Fruit fly (Drosophila melanogaster) whole organism, embryonic: ENCODE measurements around the gene 14-3-3epsilon.

Experiments used
- CG10147 ChIP-seq: fragments of 200-800 bp; sonication (Bioruptor generic); optimal IDR thresholded peaks from 2 replicates; lab custom pipeline; 2019; ENCODE audit warnings: missing biosample characterization, mild to moderate bottlenecking, missing genetic modification characterization, moderate library complexity
- CG11085 ChIP-seq: fragments of 200-800 bp; sonication (Bioruptor generic); IDR thresholded peaks from 2 replicates; pipeline ENCODE4 v1.3.6; 2022; ENCODE audit warnings: missing biosample characterization, missing genetic modification characterization
- CG1792 ChIP-seq: fragments of 200-800 bp; sonication (Bioruptor generic); optimal IDR thresholded peaks from 2 replicates; lab custom pipeline; 2016; ENCODE audit warnings: missing biosample characterization, missing genetic modification characterization
- CG18599 ChIP-seq: fragments of 200-800 bp; sonication (Bioruptor generic); optimal IDR thresholded peaks from 3 replicates; lab custom pipeline; 2017; ENCODE audit warnings: missing biosample characterization, missing genetic modification characterization, mild to moderate bottlenecking, moderate library complexity, missing genetic modification reagents
- CG30020 ChIP-seq: fragments of 200-800 bp; optimal IDR thresholded peaks from 2 replicates; lab custom pipeline; 2019; ENCODE audit warnings: missing biosample characterization, mild to moderate bottlenecking, missing genetic modification characterization, moderate library complexity
- CG31365 ChIP-seq: fragments of 200-800 bp; sonication (Bioruptor generic); optimal IDR thresholded peaks from 2 replicates; lab custom pipeline; 2018; ENCODE audit warnings: missing biosample characterization, mild to moderate bottlenecking, missing genetic modification characterization
- CG33557 ChIP-seq: fragments of 200-800 bp; sonication (Bioruptor generic); optimal IDR thresholded peaks from 2 replicates; lab custom pipeline; 2019; ENCODE audit warnings: missing biosample characterization, mild to moderate bottlenecking, missing genetic modification characterization, moderate library complexity
- CG3847 ChIP-seq: fragments of 200-800 bp; sonication (Bioruptor generic); IDR thresholded peaks from 2 replicates; pipeline ENCODE4 v1.3.6; 2022; ENCODE audit warnings: missing biosample characterization, missing genetic modification characterization
- CG4404 ChIP-seq: fragments of 200-800 bp; sonication (Bioruptor generic); IDR thresholded peaks from 2 replicates; pipeline ENCODE4 v1.3.6; 2022; ENCODE audit warnings: missing biosample characterization, missing genetic modification characterization
- CG4820 ChIP-seq: fragments of 200-800 bp; sonication (Bioruptor generic); optimal IDR thresholded peaks from 3 replicates; lab custom pipeline; 2016; ENCODE audit warnings: missing biosample characterization, missing genetic modification characterization
- CG6791 ChIP-seq: fragments of 200-800 bp; sonication (Bioruptor generic); IDR thresholded peaks from 3 replicates; pipeline ENCODE4 v1.3.6; 2022; ENCODE audit warnings: missing biosample characterization, missing genetic modification characterization; ENCODE audit not compliant: partially characterized antibody
- CG7556 ChIP-seq: fragments of 200-800 bp; sonication (Bioruptor generic); optimal IDR thresholded peaks from 2 replicates; lab custom pipeline; 2017; ENCODE audit warnings: missing biosample characterization, mild to moderate bottlenecking, missing genetic modification characterization
- CG9609 ChIP-seq: fragments of 200-800 bp; sonication (Bioruptor generic); optimal IDR thresholded peaks from 3 replicates; lab custom pipeline; 2016; ENCODE audit warnings: missing biosample characterization, missing genetic modification characterization
- CG9817 ChIP-seq: fragments of 200-800 bp; sonication (Bioruptor generic); optimal IDR thresholded peaks from 2 replicates; lab custom pipeline; 2018; ENCODE audit warnings: missing biosample characterization, mild to moderate bottlenecking, missing genetic modification characterization, moderate library complexity
- Dp ChIP-seq: fragments of 200-800 bp; sonication (Bioruptor generic); optimal IDR thresholded peaks from 2 replicates; lab custom pipeline; 2018; ENCODE audit warnings: missing biosample characterization, mild to moderate bottlenecking, missing genetic modification characterization, moderate library complexity
- E2f1 ChIP-seq: fragments of 200-800 bp; sonication (Bioruptor generic); IDR thresholded peaks from 2 replicates; pipeline ENCODE4 v1.3.6; 2022; ENCODE audit warnings: missing biosample characterization, missing genetic modification characterization
- E2f2 ChIP-seq: fragments of 200-800 bp; sonication (Bioruptor generic); IDR thresholded peaks from 2 replicates; pipeline ENCODE4 v1.3.6; 2022; ENCODE audit warnings: missing biosample characterization, missing genetic modification characterization
- ERR ChIP-seq: fragments of 200-800 bp; sonication (Bioruptor generic); optimal IDR thresholded peaks from 2 replicates; lab custom pipeline; 2016; ENCODE audit warnings: missing biosample characterization, missing genetic modification characterization
- Fer2 ChIP-seq: fragments of 200-800 bp; sonication (Bioruptor generic); optimal IDR thresholded peaks from 2 replicates; lab custom pipeline; 2018; ENCODE audit warnings: missing biosample characterization, mild to moderate bottlenecking, missing genetic modification characterization, moderate library complexity
- H2.0 ChIP-seq: fragments of 200-800 bp; sonication (Bioruptor generic); IDR thresholded peaks from 2 replicates; pipeline ENCODE4 v1.3.6; 2022; ENCODE audit warnings: missing biosample characterization, missing genetic modification characterization
- Hand ChIP-seq: fragments of 200-800 bp; sonication (Bioruptor generic); optimal IDR thresholded peaks from 2 replicates; lab custom pipeline; 2017; ENCODE audit warnings: mild to moderate bottlenecking, missing biosample characterization, missing genetic modification reagents, missing genetic modification characterization
- Jarid2 ChIP-seq: fragments of 200-800 bp; sonication (Bioruptor generic); optimal IDR thresholded peaks from 3 replicates; lab custom pipeline; 2017; ENCODE audit warnings: mild to moderate bottlenecking, missing biosample characterization, missing genetic modification reagents, missing genetic modification characterization
- Pdp1 ChIP-seq, 2 experiments: fragments of 200-800 bp; sonication (Bioruptor generic); optimal IDR thresholded peaks; 3 replicates each; lab custom pipeline; 2016; ENCODE audit warnings: missing biosample characterization in 2 of 2, missing genetic modification characterization in 2 of 2, mild to moderate bottlenecking in 1 of 2, moderate library complexity in 1 of 2
- Sry-δ ChIP-seq: fragments of 200-800 bp; sonication (Bioruptor generic); optimal IDR thresholded peaks from 2 replicates; lab custom pipeline; 2016; ENCODE audit warnings: missing biosample characterization, missing genetic modification characterization
- Ssrp ChIP-seq: fragments of 200-800 bp; sonication (Bioruptor generic); optimal IDR thresholded peaks from 2 replicates; lab custom pipeline; 2018; ENCODE audit warnings: missing biosample characterization, mild to moderate bottlenecking, missing genetic modification characterization, moderate library complexity
- Tbp ChIP-seq: fragments of >200 bp; optimal IDR thresholded peaks from 2 replicates; lab custom pipeline; 2018; ENCODE audit warnings: missing biosample characterization, missing genetic modification characterization
- chinmo ChIP-seq: fragments of 200-800 bp; sonication (Bioruptor generic); IDR thresholded peaks from 4 replicates; pipeline ENCODE4 v1.3.6; 2022; ENCODE audit warnings: missing biosample characterization, missing genetic modification characterization; ENCODE audit not compliant: partially characterized antibody
- danr ChIP-seq: fragments of 200-800 bp; sonication (Bioruptor generic); IDR thresholded peaks from 2 replicates; pipeline ENCODE4 v1.3.6; 2022; ENCODE audit warnings: missing biosample characterization, missing genetic modification characterization
- eyg ChIP-seq: fragments of 200-800 bp; sonication (Bioruptor generic); optimal IDR thresholded peaks from 3 replicates; lab custom pipeline; 2016; ENCODE audit warnings: missing biosample characterization, missing genetic modification characterization
- fd96Cb ChIP-seq: fragments of 200-800 bp; sonication (Bioruptor generic); optimal IDR thresholded peaks from 2 replicates; lab custom pipeline; 2018; ENCODE audit warnings: missing biosample characterization, mild to moderate bottlenecking, missing genetic modification characterization, moderate library complexity
- grau ChIP-seq: fragments of 200-800 bp; optimal IDR thresholded peaks from 3 replicates; lab custom pipeline; 2019; ENCODE audit warnings: missing biosample characterization, mild to moderate bottlenecking, missing genetic modification characterization, moderate library complexity
- gt ChIP-seq: fragments of 200-800 bp; sonication (Bioruptor generic); IDR thresholded peaks from 2 replicates; pipeline ENCODE4 v1.3.6; 2022; ENCODE audit warnings: missing biosample characterization, missing genetic modification characterization
- h ChIP-seq: fragments of >200 bp; optimal IDR thresholded peaks from 2 replicates; lab custom pipeline; 2017
- hbn ChIP-seq: fragments of 200-800 bp; sonication (Bioruptor generic); IDR thresholded peaks from 2 replicates; pipeline ENCODE4 v1.3.6; 2022; ENCODE audit warnings: missing biosample characterization, missing genetic modification characterization; ENCODE audit not compliant: partially characterized antibody
- ind ChIP-seq: fragments of 200-800 bp; sonication (Bioruptor generic); optimal IDR thresholded peaks from 3 replicates; lab custom pipeline; 2016; ENCODE audit warnings: missing biosample characterization, missing genetic modification characterization
- inv ChIP-seq: fragments of 200-800 bp; sonication (Bioruptor generic); IDR thresholded peaks from 2 replicates; pipeline ENCODE4 v1.3.6; 2022; ENCODE audit warnings: missing biosample characterization, missing genetic modification characterization; ENCODE audit not compliant: partially characterized antibody
- jing ChIP-seq: fragments of 200-800 bp; sonication (Bioruptor generic); optimal IDR thresholded peaks from 2 replicates; lab custom pipeline; 2018; ENCODE audit warnings: missing biosample characterization, mild to moderate bottlenecking, missing genetic modification characterization
- pros ChIP-seq: fragments of 200-800 bp; sonication (Bioruptor generic); optimal IDR thresholded peaks from 3 replicates; lab custom pipeline; 2019; ENCODE audit warnings: missing biosample characterization, mild to moderate bottlenecking, missing genetic modification characterization, moderate library complexity
- ro ChIP-seq: fragments of 200-800 bp; sonication (Bioruptor generic); IDR thresholded peaks from 2 replicates; pipeline ENCODE4 v1.3.6; 2022; ENCODE audit warnings: missing biosample characterization, missing genetic modification characterization
- sc ChIP-seq, 3 experiments: fragments of >200 bp in 2 of 3; fragments of 200-800 bp in 1 of 3; sonication (Bioruptor generic) in 1 of 3; optimal IDR thresholded peaks; 2 replicates in 2 of 3; 3 replicates in 1 of 3; lab custom pipeline; 2017; ENCODE audit warnings: mild to moderate bottlenecking in 1 of 3, missing biosample characterization in 1 of 3, missing genetic modification characterization in 1 of 3, missing genetic modification reagents in 1 of 3
- sd ChIP-seq: fragments of 200-800 bp; sonication (Bioruptor generic); optimal IDR thresholded peaks from 3 replicates; lab custom pipeline; 2018; ENCODE audit warnings: missing biosample characterization, mild to moderate bottlenecking, missing genetic modification characterization, moderate library complexity
- sens-2 ChIP-seq: fragments of 200-800 bp; sonication (Bioruptor generic); IDR thresholded peaks from 2 replicates; pipeline ENCODE4 v1.3.6; 2022; ENCODE audit warnings: missing biosample characterization, missing genetic modification characterization
- sima ChIP-seq: fragments of 200-800 bp; sonication (Bioruptor generic); optimal IDR thresholded peaks from 2 replicates; lab custom pipeline; 2016; ENCODE audit warnings: missing biosample characterization, missing genetic modification characterization
- sisA ChIP-seq: fragments of 200-800 bp; sonication (Bioruptor generic); IDR thresholded peaks from 2 replicates; pipeline ENCODE4 v1.3.6; 2022; ENCODE audit warnings: missing biosample characterization, missing genetic modification characterization
- slou ChIP-seq: fragments of 200-800 bp; sonication (Bioruptor generic); optimal IDR thresholded peaks from 3 replicates; lab custom pipeline; 2016; ENCODE audit warnings: missing biosample characterization, missing genetic modification characterization
- ssp ChIP-seq: fragments of 200-800 bp; sonication (Bioruptor generic); IDR thresholded peaks from 2 replicates; pipeline ENCODE4 v1.3.6; 2022; ENCODE audit warnings: missing biosample characterization, missing genetic modification characterization
- stwl ChIP-seq: fragments of 200-800 bp; sonication (Bioruptor generic); optimal IDR thresholded peaks from 3 replicates; lab custom pipeline; 2018; ENCODE audit warnings: missing biosample characterization, mild to moderate bottlenecking, missing genetic modification characterization, moderate library complexity
- tap ChIP-seq: fragments of 200-800 bp; optimal IDR thresholded peaks from 3 replicates; lab custom pipeline; 2019; ENCODE audit warnings: missing biosample characterization, mild to moderate bottlenecking, missing genetic modification characterization, moderate library complexity
- ttk ChIP-seq: fragments of 200-800 bp; sonication (Bioruptor generic); IDR thresholded peaks from 2 replicates; pipeline ENCODE4 v2.1.2; 2022; ENCODE audit warnings: missing biosample characterization, missing genetic modification characterization
- unpg ChIP-seq: fragments of 200-800 bp; sonication (Bioruptor generic); optimal IDR thresholded peaks from 3 replicates; lab custom pipeline; 2018; ENCODE audit warnings: missing biosample characterization, mild to moderate bottlenecking, missing genetic modification characterization, moderate library complexity

The 14-3-3epsilon gene

DNA sequence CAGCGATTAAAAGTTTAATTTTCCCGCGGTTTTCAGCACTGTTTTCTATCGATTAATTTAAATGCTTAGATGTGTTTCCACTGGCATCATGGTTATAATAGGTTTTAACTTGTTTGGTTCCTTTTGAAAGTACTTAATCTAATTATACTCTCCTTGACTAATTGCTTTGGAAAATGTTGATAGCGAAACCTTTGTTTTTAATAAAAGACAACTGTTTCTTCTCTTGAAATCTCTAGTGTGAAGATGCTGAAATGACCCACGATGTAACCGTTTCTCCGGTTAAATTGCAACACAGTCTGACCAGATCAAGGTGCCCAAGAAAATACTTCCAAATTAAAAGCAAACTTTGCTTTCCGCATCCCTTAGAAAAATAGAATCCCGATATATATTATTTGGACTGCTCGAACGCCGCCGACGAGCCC lies 56.6 kb downstream of the 14-3-3epsilon start, which contains the start of gene Dlc90F (continued):
- peak; percentile 65 for TF ChIP-seq fd96Cb
- TF ChIP-seq danr (GFP tag; lab: Robert Waterston, UW) = peak; percentile 46; the same call in 1 of the 2 replicates
- peak; percentile 78 to 81 for TF ChIP-seq Pdp1 (GFP tag; optimal IDR thresholded peaks at IDR 0.05; lab: Kevin White, UChicago)
- peak; percentile 86 for TF ChIP-seq CG9817 (tag; lab: Kevin White, UChicago)
- TF ChIP-seq H2.0 (GFP tag; lab: Robert Waterston, UW) = peak; percentile 79
- peak; percentile 78 for TF ChIP-seq unpg
- peak; percentile 78 for TF ChIP-seq eyg (GFP tag; lab: Kevin White, UChicago)
- TF ChIP-seq gt (GFP tag; lab: Robert Waterston, UW) = no peak
- peak; percentile 78 for TF ChIP-seq Sry-δ
- TF ChIP-seq CG6791 = no peak
- TF ChIP-seq sisA (GFP tag; lab: Robert Waterston, UW) = peak; percentile 80
- peak; percentile 29; the same call in 1 of the 2 replicates for TF ChIP-seq inv (GFP tag; lab: Robert Waterston, UW)
- peak; percentile 34 for TF ChIP-seq Fer2 (tag; lab: Kevin White, UChicago)
- TF ChIP-seq CG18599 (GFP tag; lab: Kevin White, UChicago) = peak; percentile 44
- peak; percentile 94 for TF ChIP-seq ssp (GFP tag; lab: Robert Waterston, UW)
- peak; percentile 47 for TF ChIP-seq CG33557 (GFP tag; lab: Kevin White, UChicago)
- TF ChIP-seq tap = no peak
- peak; percentile 84 for TF ChIP-seq Ssrp (tag; lab: Kevin White, UChicago)
- peak; percentile 51 for TF ChIP-seq CG1792 (GFP tag; lab: Kevin White, UChicago)
- TF ChIP-seq grau (tag; lab: Kevin White, UChicago) = peak; percentile 82
- peak; percentile 62 for TF ChIP-seq ERR (GFP tag; lab: Kevin White, UChicago)
- peak; percentile 84 for TF ChIP-seq CG30020
- TF ChIP-seq ttk (GFP tag; lab: Robert Waterston, UW) = peak; percentile 80
- peak; percentile 87 for TF ChIP-seq stwl (tag; lab: Kevin White, UChicago)
- peak; percentile 73 for TF ChIP-seq CG4820
- no peak; the same call in 1 of the 2 replicates for TF ChIP-seq hbn (GFP tag; lab: Robert Waterston, UW)
- TF ChIP-seq ro (GFP tag; lab: Robert Waterston, UW) = no peak; the same call in 1 of the 2 replicates
- TF ChIP-seq E2f1 (GFP tag; lab: Robert Waterston, UW) = peak; percentile 83
- peak; percentile 87 for TF ChIP-seq CG9609 (GFP tag; lab: Kevin White, UChicago)
- TF ChIP-seq sima = peak; percentile 46
- TF ChIP-seq Dp (GFP tag; lab: Kevin White, UChicago) = peak; percentile 44
- TF ChIP-seq chinmo (GFP tag; lab: Robert Waterston, UW) = no peak
- no peak for TF ChIP-seq pros (GFP tag; lab: Kevin White, UChicago)
- no peak for TF ChIP-seq h (lab: Kevin White, UChicago)
- peak; percentile 54 for TF ChIP-seq CG7556
- no peak for TF ChIP-seq CG31365 (tag; lab: Kevin White, UChicago)
- peak; percentile 86 for TF ChIP-seq CG3847 (GFP tag; lab: Robert Waterston, UW)
- peak; percentile 36 for TF ChIP-seq slou
- TF ChIP-seq sd = peak; percentile 22
- TF ChIP-seq Tbp (GFP tag; lab: Kevin White, UChicago) = peak; percentile 67
- TF ChIP-seq Hand (GFP tag; lab: Kevin White, UChicago) = no peak
- no peak for TF ChIP-seq sc (optimal IDR thresholded peaks at IDR 0.05; lab: Kevin White, UChicago)
- peak; percentile 53 for TF ChIP-seq sc (GFP tag; optimal IDR thresholded peaks at IDR 0.05; lab: Kevin White, UChicago)
- TF ChIP-seq CG10147 (GFP tag; lab: Kevin White, UChicago) = peak; percentile 57
- TF ChIP-seq ind (GFP tag; lab: Kevin White, UChicago) = peak; percentile 82
- peak; percentile 54; the same call in 1 of the 2 replicates for TF ChIP-seq E2f2
- TF ChIP-seq CG11085 (GFP tag; lab: Robert Waterston, UW) = peak; percentile 67; the same call in 1 of the 2 replicates
- TF ChIP-seq Jarid2 (GFP tag; lab: Kevin White, UChicago) = no peak
- peak; percentile 53 for TF ChIP-seq sens-2 (GFP tag; lab: Robert Waterston, UW)
- TF ChIP-seq CG4404 (GFP tag; lab: Robert Waterston, UW) = peak; percentile 83
- TF ChIP-seq jing = peak; percentile 58
